Fruit fly (Drosophila melanogaster) S2 (cell line): Measurements from ENCODE around the gene by.

ENCODE experiments used
- CG8478 ChIP-seq: fragments of >200 bp; optimal IDR thresholded peaks from 2 replicates; lab custom pipeline; 2018
- CTCF ChIP-seq, 2 experiments: fragments of >200 bp; optimal IDR thresholded peaks; 2 replicates each; lab custom pipeline; 2018

Gene by

dm6 chr3R:9529913-9530312 is 2.9 kb downstream of the by start:
- TF ChIP-seq CG8478 (lab: Kevin White, UChicago), result no peak
- TF ChIP-seq CTCF (optimal IDR thresholded peaks at IDR 0.05; lab: Kevin White, UChicago), result no peak

dm6 chr3R:9529387-9529897 is 3.4 kb downstream of the by start:
- TF ChIP-seq CTCF (optimal IDR thresholded peaks at IDR 0.05; lab: Kevin White, UChicago) (no peak), CG8478 (lab: Kevin White, UChicago) (no peak)

- TF ChIP-seq CG8478 (lab: Kevin White, UChicago) (no peak), CTCF (optimal IDR thresholded peaks at IDR 0.05; lab: Kevin White, UChicago) (no peak)
Observed at dm6 chr3R:9527907-9528842, 4.6 kb downstream of the by start.

DNA sequence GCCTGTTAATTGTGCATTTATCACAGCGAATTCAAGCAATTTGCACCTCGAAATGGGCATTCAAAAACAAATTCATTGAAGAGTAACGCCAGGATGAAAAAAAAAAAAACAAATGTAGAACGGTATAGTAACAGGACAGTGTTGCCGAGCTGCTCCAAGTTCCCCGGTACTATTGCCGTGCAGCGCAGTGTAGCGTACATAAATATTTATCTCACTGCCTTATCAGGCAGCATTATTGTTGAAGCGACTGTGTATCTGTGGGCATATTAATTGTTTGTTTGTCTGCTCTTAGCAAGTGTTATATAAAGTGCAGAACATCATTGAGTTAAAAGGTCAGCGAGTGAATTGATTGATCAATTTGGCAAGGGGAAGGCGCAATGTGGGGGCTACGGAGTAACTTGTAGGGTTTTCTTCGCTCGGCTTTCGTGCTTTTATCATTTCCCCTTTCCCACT is 16.4 kb downstream of the by start:
- TF ChIP-seq CTCF (optimal IDR thresholded peaks at IDR 0.05; lab: Kevin White, UChicago) (no peak), CG8478 (lab: Kevin White, UChicago) (no peak)

DNA sequence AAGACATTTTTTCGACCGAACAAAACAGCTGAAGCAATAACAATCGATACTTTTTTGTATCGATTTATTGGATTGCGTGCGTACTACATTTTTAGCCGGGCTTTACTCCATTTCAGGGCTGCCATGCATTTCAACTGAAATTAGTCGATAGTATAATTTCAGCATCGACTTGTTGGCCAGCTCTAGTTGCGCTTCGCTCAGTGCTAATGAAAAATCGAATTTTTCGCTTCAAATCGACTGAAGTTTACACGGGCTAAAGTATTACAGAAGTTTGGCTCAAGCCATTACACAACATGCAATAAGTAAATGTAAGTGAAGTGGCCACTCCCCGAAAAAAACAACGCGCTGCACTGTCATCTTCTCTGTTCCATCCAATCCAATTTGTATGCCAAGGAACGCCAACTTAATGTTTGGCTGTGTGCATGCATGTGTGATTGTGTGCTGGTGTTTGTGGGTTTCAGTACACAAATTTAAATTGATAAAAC is 16.9 kb downstream of the by start, which contains the start of the genes mRpL47, CG8176 and Kdm3:
Gene mRpL47 (minus strand): TSS at position 49 of the 485 bp plus-strand sequence.
Gene CG8176 (plus strand): TSS at position 148 of the 485 bp plus-strand sequence.
Gene Kdm3 (plus strand): TSS at position 148 of the 485 bp plus-strand sequence.
- TF ChIP-seq CG8478 (lab: Kevin White, UChicago) (no peak), CTCF (optimal IDR thresholded peaks at IDR 0.05; lab: Kevin White, UChicago) (peak; percentile 58 to 61)

- no peak for TF ChIP-seq CG8478 (lab: Kevin White, UChicago)
- TF ChIP-seq CTCF (optimal IDR thresholded peaks at IDR 0.05; lab: Kevin White, UChicago), result no peak
Observed at dm6 chr3R:9513052-9513420, 19.8 kb downstream of the by start, which contains the start of the genes Ras85D and Rlb1. Gene Ras85D (minus strand): TSS chr3R:9513067. Gene Rlb1 (plus strand): TSS chr3R:9513327.

DNA sequence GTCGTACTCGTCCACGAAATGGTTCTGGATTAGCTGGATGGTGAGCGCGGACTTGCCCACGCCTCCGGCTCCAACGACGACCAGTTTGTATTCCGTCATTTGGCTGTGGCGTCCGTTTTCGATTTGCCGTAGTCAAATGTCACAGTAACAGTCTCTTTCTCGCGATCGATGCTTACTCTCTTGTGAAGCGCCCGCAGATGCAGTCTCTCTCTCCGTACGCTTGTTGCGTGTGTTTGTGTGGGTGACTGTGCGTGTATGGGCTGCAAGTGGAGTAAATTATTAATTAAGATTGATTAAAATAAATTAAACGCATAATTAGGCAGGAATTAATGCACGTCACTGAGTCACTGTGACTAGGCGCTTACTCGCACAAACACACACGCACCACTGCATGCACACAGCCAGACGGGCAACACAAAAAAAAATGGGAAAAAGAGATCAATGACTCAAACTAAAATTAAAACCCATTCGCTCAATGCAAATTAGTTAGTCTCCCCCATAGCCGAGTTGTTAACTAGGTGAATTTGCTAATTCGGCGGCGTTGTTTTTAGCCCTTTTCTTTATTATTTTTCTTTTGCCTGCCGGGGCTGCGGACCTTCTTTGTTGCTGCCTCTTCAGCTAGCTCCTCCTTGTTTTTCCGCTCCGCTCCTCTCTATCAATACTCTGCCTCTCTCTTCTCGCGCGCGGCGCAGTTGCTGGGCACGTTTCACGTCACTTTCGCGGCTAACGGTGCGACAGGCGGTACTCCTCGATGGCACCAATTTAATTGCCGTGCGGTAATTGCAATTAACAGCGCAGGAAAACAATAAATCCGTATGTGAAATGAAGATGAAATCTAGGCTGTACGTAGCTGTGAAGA is 20.4 kb downstream of the by start:
- TF ChIP-seq CTCF (optimal IDR thresholded peaks at IDR 0.05; lab: Kevin White, UChicago) (no peak), CG8478 (lab: Kevin White, UChicago) (no peak)

dm6 chr3R:9510070-9510518 is 22.7 kb downstream of the by start, which contains the start of gene rump:
Gene rump (minus strand): TSS chr3R:9510324.
- TF ChIP-seq CTCF (optimal IDR thresholded peaks at IDR 0.05; lab: Kevin White, UChicago) (no peak), CG8478 (lab: Kevin White, UChicago) (no peak)

- TF ChIP-seq CG8478 (lab: Kevin White, UChicago), result no peak
- no peak for TF ChIP-seq CTCF (optimal IDR thresholded peaks at IDR 0.05; lab: Kevin White, UChicago)
Observed at dm6 chr3R:9504355-9504754, 28.5 kb downstream of the by start, which contains the start of gene CG8149. Gene CG8149 (plus strand): TSS chr3R:9504656.

DNA sequence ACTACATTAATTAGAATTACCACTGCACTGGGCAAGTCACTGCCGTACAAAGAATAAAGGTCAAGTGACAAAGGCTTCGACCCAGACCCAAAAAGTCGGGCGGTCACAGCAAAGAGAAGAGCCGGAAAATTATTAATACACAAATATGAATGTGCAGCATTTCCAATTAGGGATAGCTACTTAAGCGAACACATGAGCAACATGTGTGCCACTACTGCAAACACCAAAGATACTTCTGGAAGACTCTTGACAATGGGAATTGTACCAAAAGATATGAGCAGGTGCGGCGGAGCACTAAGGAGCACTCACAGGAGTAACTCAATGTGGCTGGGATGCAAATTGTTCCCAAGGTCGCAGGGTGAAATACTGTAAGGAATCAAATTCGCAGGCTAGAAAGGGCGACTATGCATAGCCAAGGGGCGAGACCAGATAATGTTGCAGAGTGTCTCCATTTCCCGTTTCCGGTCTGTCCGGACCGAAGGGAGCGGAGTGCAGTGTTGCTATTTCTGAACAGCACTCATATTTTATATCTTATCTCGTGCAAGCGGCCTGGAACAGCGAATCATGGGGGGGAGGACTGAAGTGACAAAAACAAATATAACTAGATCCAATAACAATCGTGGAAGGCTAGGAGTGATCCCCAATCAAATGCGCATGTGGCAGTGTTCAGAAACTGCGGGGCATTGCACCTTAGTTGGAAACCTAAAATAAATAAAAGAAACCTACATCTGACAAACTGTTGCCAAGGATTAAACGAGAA is 29.3 kb downstream of the by start:
- no peak for TF ChIP-seq CTCF (optimal IDR thresholded peaks at IDR 0.05; lab: Kevin White, UChicago)
- no peak for TF ChIP-seq CG8478 (lab: Kevin White, UChicago)

- TF ChIP-seq CTCF (optimal IDR thresholded peaks at IDR 0.05; lab: Kevin White, UChicago), result no peak
- no peak for TF ChIP-seq CG8478 (lab: Kevin White, UChicago)
Observed at dm6 chr3R:9502416-9502763, 30.4 kb downstream of the by start, which contains the start of gene RhoL. Gene RhoL (minus strand): TSS chr3R:9502581.

DNA sequence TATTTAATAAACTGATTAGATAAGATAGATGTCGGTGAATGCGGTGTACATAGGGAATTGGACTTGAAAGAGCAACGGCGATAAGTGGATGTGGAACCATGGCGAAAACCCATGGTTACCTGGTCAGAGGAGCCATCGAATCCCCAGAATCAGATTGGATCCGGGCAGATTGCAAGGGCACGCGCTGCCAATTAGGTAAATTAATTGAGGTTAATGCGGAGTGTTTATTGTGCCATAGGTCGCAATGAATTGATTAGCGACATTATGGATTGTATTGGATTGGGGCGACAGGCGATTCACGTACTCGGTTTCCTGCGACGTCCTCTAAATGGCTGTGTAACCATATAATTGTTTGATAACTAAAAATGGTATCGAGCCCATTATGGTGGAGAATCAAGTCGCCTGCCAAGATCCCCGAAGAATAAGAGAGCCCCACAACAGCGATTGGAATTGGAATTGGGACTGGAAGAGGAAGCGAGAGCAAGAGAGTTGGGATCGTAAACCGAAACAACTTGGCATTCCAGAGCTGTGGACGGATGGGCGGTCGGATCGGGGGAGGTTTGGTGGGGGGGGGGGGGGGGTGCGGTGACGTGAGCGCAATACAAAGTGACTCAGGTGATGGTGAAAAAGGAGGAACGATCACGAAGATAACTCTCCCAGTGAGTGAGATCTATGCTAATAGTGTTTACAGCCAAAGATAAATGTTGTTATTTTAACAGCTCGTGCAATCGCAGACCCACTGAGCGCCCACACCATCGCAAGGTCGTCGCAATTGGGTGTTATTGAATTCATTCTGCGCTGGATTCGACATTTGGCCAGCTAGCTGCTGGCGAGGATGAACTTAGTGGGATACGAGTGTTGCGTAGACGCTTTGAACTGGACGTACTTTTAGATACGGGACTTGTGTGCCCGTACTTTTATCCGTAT is 31.1 kb downstream of the by start:
- TF ChIP-seq CG8478 (lab: Kevin White, UChicago) (no peak), CTCF (optimal IDR thresholded peaks at IDR 0.05; lab: Kevin White, UChicago) (no peak)
